Fruit fly (Drosophila melanogaster): Measurements from ENCODE around the gene nbs.

DNA sequence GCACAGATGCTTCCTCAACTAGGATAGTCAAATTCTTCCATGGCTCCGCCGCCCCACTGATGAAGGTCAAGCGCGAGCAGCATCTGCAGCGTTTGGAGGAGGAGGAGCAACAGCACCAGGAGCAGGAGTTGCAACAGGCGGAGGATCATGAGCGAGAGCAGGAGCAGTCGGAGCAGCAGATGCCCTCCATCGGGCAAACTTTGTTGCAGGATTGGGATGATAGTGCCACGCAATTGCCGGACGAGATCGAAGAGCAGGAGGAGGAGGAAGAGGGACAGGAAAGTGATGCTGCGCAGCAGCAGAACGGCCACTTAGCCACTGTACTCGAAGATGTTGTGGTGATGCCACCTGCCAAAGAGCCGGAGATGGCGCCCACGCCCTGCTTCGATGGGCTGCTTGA is 17.4 kb downstream of the nbs start:
- TF ChIP-seq kay (GFP tag; ENCODE audit: borderline replicate concordance) = no peak
- no peak for TF ChIP-seq CG12768 (GFP tag; optimal IDR thresholded peaks at IDR 0.05)
- TF ChIP-seq CG7045 (GFP tag; optimal IDR thresholded peaks at IDR 0.05) = no peak
- no peak for TF ChIP-seq CG1620 (GFP tag; optimal IDR thresholded peaks at IDR 0.05)
- TF ChIP-seq CG11617 (GFP tag; optimal IDR thresholded peaks at IDR 0.05) = no peak
- no peak for TF ChIP-seq Mnt (GFP tag; optimal IDR thresholded peaks at IDR 0.05)
- no peak for TF ChIP-seq CG5204 (GFP tag; optimal IDR thresholded peaks at IDR 0.05)
- no peak for TF ChIP-seq ovo (GFP tag; optimal IDR thresholded peaks at IDR 0.05)
- no peak for TF ChIP-seq CG7101 (tag; optimal IDR thresholded peaks at IDR 0.05)
- TF ChIP-seq Crg-1 (GFP tag; optimal IDR thresholded peaks at IDR 0.05) = no peak

All from whole organism, adult.